Worm (Caenorhabditis elegans): Measurements from ENCODE around the gene mup-4.

The mup-4 gene

DNA sequence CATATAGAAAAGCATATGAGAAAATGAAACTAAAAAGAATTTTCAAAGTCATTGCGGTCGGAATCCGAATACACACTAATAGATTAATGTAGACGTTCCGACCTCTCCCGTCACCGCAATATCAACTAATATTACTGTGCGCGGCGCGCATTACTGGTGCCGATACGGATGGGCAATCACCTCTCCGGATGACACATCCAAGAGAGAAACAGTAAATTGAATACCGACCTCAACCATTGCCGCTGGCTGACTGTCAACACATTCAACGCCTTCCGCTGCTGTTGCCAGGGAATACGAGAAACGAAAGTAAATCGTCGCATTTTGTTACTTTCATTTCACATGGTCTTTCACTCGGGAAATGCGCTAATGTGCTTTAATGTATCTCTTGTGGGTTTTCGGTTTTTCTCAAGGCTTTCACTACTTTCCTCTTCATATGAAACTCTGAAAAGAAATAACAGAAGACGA is 6.0 kb upstream of the mup-4 start (continued):
- TF ChIP-seq nhr-48 (tag; optimal IDR thresholded peaks at IDR 0.05) (no peak), nhr-76 (tag; optimal IDR thresholded peaks at IDR 0.05) (no peak), pqm-1 (tag; optimal IDR thresholded peaks at IDR 0.05) (no peak), ZK337.2 (GFP tag; IDR thresholded peaks at IDR 0.05) (no peak), ceh-28 (tag; optimal IDR thresholded peaks at IDR 0.05) (no peak), nhr-41 (GFP tag; IDR thresholded peaks at IDR 0.05) (no peak), ceh-20 (GFP tag; IDR thresholded peaks at IDR 0.05) (no peak), mes-2 (tag; optimal IDR thresholded peaks at IDR 0.05; ENCODE audit: poor library complexity, severe bottlenecking) (peak; percentile 44), Y105C5A.15 (GFP tag; IDR thresholded peaks at IDR 0.05) (peak; percentile 91), madf-5 (GFP tag; IDR thresholded peaks at IDR 0.05) (0 out of 4 replicates have a peak, but pooled peaks of 1 of the 2 experiments have one; percentile 2), F44E2.7 (GFP tag; IDR thresholded peaks at IDR 0.05) (no peak), hmg-1.1 (GFP tag; IDR thresholded peaks at IDR 0.05) (no peak), lim-7 (GFP tag; IDR thresholded peaks at IDR 0.05) (peak; percentile 17; the same call in 1 of the 2 replicates), mdt-29 (GFP tag; IDR thresholded peaks at IDR 0.05) (no peak), saeg-2 (GFP tag; IDR thresholded peaks at IDR 0.05) (peak; percentile 46; the same call in 1 of the 2 replicates), nhr-42 (GFP tag; IDR thresholded peaks at IDR 0.05) (0 out of 2 replicates have a peak, but pooled peaks have one; percentile 37), Y48G9A.11 (GFP tag; IDR thresholded peaks at IDR 0.05) (peak; percentile 45; the same call in 1 of the 2 replicates), mep-1 (tag; optimal IDR thresholded peaks at IDR 0.05) (no peak), F26F4.8 (GFP tag; conservative IDR thresholded peaks at IDR 0.05) (no peak), snpc-1.2 (GFP tag; IDR thresholded peaks at IDR 0.05) (no peak), zip-11 (GFP tag; IDR thresholded peaks at IDR 0.05) (no peak), lsy-2 (tag; optimal IDR thresholded peaks at IDR 0.05) (no peak), dve-1 (tag; optimal IDR thresholded peaks at IDR 0.05; ENCODE audit: insufficient read depth) (no peak), ztf-7 (tag; optimal IDR thresholded peaks at IDR 0.05) (no peak), spr-1 (tag; optimal IDR thresholded peaks at IDR 0.05) (no peak), daf-16 (GFP tag; optimal IDR thresholded peaks at IDR 0.05) (peak in 1 of 2 experiments; percentile 58), daf-16 (tag; optimal IDR thresholded peaks at IDR 0.05) (peak; percentile 9), zag-1 (tag; optimal IDR thresholded peaks at IDR 0.05) (no peak), hlh-11 (tag; optimal IDR thresholded peaks at IDR 0.05) (no peak), nhr-28 (tag; optimal IDR thresholded peaks at IDR 0.05) (no peak), unc-39 (tag; optimal IDR thresholded peaks at IDR 0.05) (no peak), jun-1 (tag; optimal IDR thresholded peaks at IDR 0.05) (no peak), ceh-62 (tag; optimal IDR thresholded peaks at IDR 0.05) (no peak), gei-8 (GFP tag; optimal IDR thresholded peaks at IDR 0.05) (peak; percentile 67), nhr-237 (tag; optimal IDR thresholded peaks at IDR 0.05) (no peak), ztf-11 (tag; optimal IDR thresholded peaks at IDR 0.05) (no peak), ctbp-1 (GFP tag; IDR thresholded peaks at IDR 0.05) (peak; percentile 49; the same call in 1 of the 2 replicates), cey-2 (tag; optimal IDR thresholded peaks at IDR 0.05; ENCODE audit: borderline replicate concordance, insufficient read depth) (no peak), F37D6.2 (tag; optimal IDR thresholded peaks at IDR 0.05) (no peak), lin-39 (tag; optimal IDR thresholded peaks at IDR 0.05) (no peak), rbr-2 (tag; optimal IDR thresholded peaks at IDR 0.05) (no peak), Y75B8A.6 (GFP tag; IDR thresholded peaks at IDR 0.05) (0 out of 2 replicates have a peak, but pooled peaks have one; percentile 9), lin-38 (GFP tag; IDR thresholded peaks at IDR 0.05) (peak; percentile 70), mxl-2 (GFP tag; conservative IDR thresholded peaks at IDR 0.05) (no peak; the same call in 1 of the 2 replicates), nhr-102 (tag; optimal IDR thresholded peaks at IDR 0.05) (peak; percentile 62), lin-29 (GFP tag; IDR thresholded peaks at IDR 0.05) (no peak), arid-1 (GFP tag; conservative IDR thresholded peaks at IDR 0.05) (0 out of 2 replicates have a peak, but pooled peaks have one; percentile 21), dpl-1 (GFP tag; optimal IDR thresholded peaks at IDR 0.05) (no peak), ces-1 (GFP tag; optimal IDR thresholded peaks at IDR 0.05) (no peak), nhr-10 (tag; optimal IDR thresholded peaks at IDR 0.05) (no peak), skn-1 (tag; optimal IDR thresholded peaks at IDR 0.05) (no peak), daf-12 (tag; optimal IDR thresholded peaks at IDR 0.05) (no peak)

Data from whole organism, L4 larva.